Worm (Caenorhabditis elegans) whole organism, L2 larva: ENCODE measurements around the gene C37C3.10.

Experiments
- C34F6.9 ChIP-seq: fragments of 150-350 bp; optimal IDR thresholded peaks from 2 replicates; lab custom pipeline; 2014; ENCODE audit warnings: missing biosample characterization, missing genetic modification characterization
- F13H6.1 ChIP-seq: sonication (generic microtip); optimal IDR thresholded peaks from 2 replicates; lab custom pipeline; 2016; ENCODE audit warnings: missing genetic modification characterization, missing compliant biosample characterization
- R02D3.7 ChIP-seq: fragments of 150-350 bp; optimal IDR thresholded peaks from 2 replicates; lab custom pipeline; 2014; ENCODE audit warnings: missing biosample characterization, missing genetic modification characterization
- Y55F3AM.14 ChIP-seq: fragments of 200-800 bp; sonication (Bioruptor generic); optimal IDR thresholded peaks from 2 replicates; lab custom pipeline; 2018; ENCODE audit warnings: mild to moderate bottlenecking, missing genetic modification characterization, missing compliant biosample characterization
- alr-1 ChIP-seq: fragments of 150-350 bp; optimal IDR thresholded peaks from 2 replicates; lab custom pipeline; 2014; ENCODE audit warnings: missing biosample characterization, missing genetic modification characterization
- aly-2 ChIP-seq: fragments of 150-350 bp; optimal IDR thresholded peaks from 2 replicates; lab custom pipeline; 2014; ENCODE audit warnings: missing biosample characterization, missing genetic modification characterization
- blmp-1 ChIP-seq: sonication (generic microtip); optimal IDR thresholded peaks from 2 replicates; lab custom pipeline; 2017; ENCODE audit warnings: missing genetic modification characterization, mild to moderate bottlenecking, missing compliant biosample characterization, antibody characterized with exemption, moderate library complexity; ENCODE audit not compliant: insufficient read depth
- ceh-16 ChIP-seq: fragments of 150-350 bp; optimal IDR thresholded peaks from 2 replicates; lab custom pipeline; 2014; ENCODE audit warnings: missing biosample characterization, missing genetic modification characterization
- ceh-82 ChIP-seq: fragments of 150-350 bp; optimal IDR thresholded peaks from 2 replicates; lab custom pipeline; 2014; ENCODE audit warnings: missing biosample characterization, missing genetic modification characterization
- dmd-4 ChIP-seq: sonication (generic microtip); optimal IDR thresholded peaks from 2 replicates; lab custom pipeline; 2017; ENCODE audit warnings: missing biosample characterization, missing genetic modification characterization
- egl-27 ChIP-seq: sonication (generic microtip); optimal IDR thresholded peaks from 3 replicates; lab custom pipeline; 2017; ENCODE audit warnings: missing biosample characterization, missing genetic modification reagents, missing genetic modification characterization
- elt-3 ChIP-seq: sonication (generic microtip); optimal IDR thresholded peaks from 2 replicates; lab custom pipeline; 2017; ENCODE audit warnings: missing biosample characterization, missing genetic modification characterization
- fos-1 ChIP-seq: fragments of 150-350 bp; optimal IDR thresholded peaks from 2 replicates; lab custom pipeline; 2014; ENCODE audit warnings: missing biosample characterization, missing genetic modification characterization
- gmeb-1 ChIP-seq: fragments of 150-350 bp; optimal IDR thresholded peaks from 2 replicates; lab custom pipeline; 2014; ENCODE audit warnings: missing biosample characterization, missing genetic modification characterization
- lin-13 ChIP-seq: fragments of 150-350 bp; optimal IDR thresholded peaks from 2 replicates; lab custom pipeline; 2014; ENCODE audit warnings: missing biosample characterization, missing genetic modification reagents, missing genetic modification characterization
- lin-39 ChIP-seq: fragments of 150-350 bp; optimal IDR thresholded peaks from 2 replicates; lab custom pipeline; 2014; ENCODE audit warnings: missing biosample characterization, missing genetic modification reagents, missing genetic modification characterization
- lsy-2 ChIP-seq, 2 experiments: fragments of 150-350 bp in 1 of 2; sonication (generic microtip) in 1 of 2; optimal IDR thresholded peaks; 2 replicates each; lab custom pipeline; 2014 to 2017; ENCODE audit warnings: missing biosample characterization in 2 of 2, missing genetic modification characterization in 2 of 2
- mab-5 ChIP-seq: fragments of 150-350 bp; optimal IDR thresholded peaks from 2 replicates; lab custom pipeline; 2014; ENCODE audit warnings: missing biosample characterization, missing genetic modification characterization
- mbf-1 ChIP-seq: sonication (generic microtip); optimal IDR thresholded peaks from 2 replicates; lab custom pipeline; 2017; ENCODE audit warnings: missing biosample characterization, missing genetic modification characterization
- mdl-1 ChIP-seq, 2 experiments: fragments of 150-350 bp in 1 of 2; sonication (generic microtip) in 1 of 2; optimal IDR thresholded peaks; 2 replicates each; lab custom pipeline; 2017; ENCODE audit warnings: missing biosample characterization in 2 of 2, missing genetic modification characterization in 2 of 2
- nhr-10 ChIP-seq: sonication (generic microtip); optimal IDR thresholded peaks from 2 replicates; lab custom pipeline; 2017; ENCODE audit warnings: missing biosample characterization, missing genetic modification characterization
- nhr-129 ChIP-seq: fragments of 150-350 bp; optimal IDR thresholded peaks from 2 replicates; lab custom pipeline; 2014; ENCODE audit warnings: missing biosample characterization, missing genetic modification characterization
- nhr-21 ChIP-seq: fragments of 150-350 bp; optimal IDR thresholded peaks from 2 replicates; lab custom pipeline; 2014; ENCODE audit warnings: missing biosample characterization, missing genetic modification characterization
- nhr-23 ChIP-seq: fragments of 150-350 bp; optimal IDR thresholded peaks from 2 replicates; lab custom pipeline; 2014; ENCODE audit warnings: missing biosample characterization, missing genetic modification reagents, missing genetic modification characterization
- nhr-237 ChIP-seq: fragments of 150-350 bp; optimal IDR thresholded peaks from 2 replicates; lab custom pipeline; 2014; ENCODE audit warnings: missing biosample characterization, missing genetic modification characterization
- sem-4 ChIP-seq: fragments of 150-350 bp; optimal IDR thresholded peaks from 2 replicates; lab custom pipeline; 2014; ENCODE audit warnings: missing biosample characterization, missing genetic modification reagents, missing genetic modification characterization
- skn-1 ChIP-seq: sonication (generic microtip); optimal IDR thresholded peaks from 2 replicates; lab custom pipeline; 2017; ENCODE audit warnings: missing biosample characterization, missing genetic modification characterization
- sma-3 ChIP-seq: sonication (generic microtip); optimal IDR thresholded peaks from 2 replicates; lab custom pipeline; 2016; ENCODE audit warnings: missing genetic modification reagents, missing genetic modification characterization, missing compliant biosample characterization
- sma-9 ChIP-seq, 2 experiments: fragments of 150-350 bp in 1 of 2; sonication (generic microtip) in 1 of 2; optimal IDR thresholded peaks; 2 replicates each; lab custom pipeline; 2014 to 2016; ENCODE audit warnings: missing genetic modification characterization in 2 of 2, mild to moderate bottlenecking in 1 of 2, missing biosample characterization in 1 of 2, missing compliant biosample characterization in 1 of 2, missing genetic modification reagents in 1 of 2, moderate library complexity in 1 of 2
- snpc-4 ChIP-seq: fragments of 150-350 bp; optimal IDR thresholded peaks from 2 replicates; lab custom pipeline; 2014; ENCODE audit warnings: missing biosample characterization, missing genetic modification characterization
- unc-55 ChIP-seq: fragments of 150-350 bp; sonication (generic microtip); optimal IDR thresholded peaks from 3 replicates; lab custom pipeline; 2014; ENCODE audit warnings: missing biosample characterization, missing genetic modification reagents, missing genetic modification characterization
- unc-62 ChIP-seq: fragments of 150-350 bp; optimal IDR thresholded peaks from 2 replicates; lab custom pipeline; 2014; ENCODE audit warnings: missing biosample characterization, missing genetic modification reagents, missing genetic modification characterization
- zag-1 ChIP-seq: fragments of 150-350 bp; optimal IDR thresholded peaks from 2 replicates; lab custom pipeline; 2014; ENCODE audit warnings: missing biosample characterization, missing genetic modification characterization
- ztf-1 ChIP-seq: fragments of 200-800 bp; sonication (Bioruptor generic); conservative IDR thresholded peaks from 2 replicates; pipeline ENCODE4 v1.3.6; 2022; ENCODE audit warnings: missing genetic modification characterization, missing compliant biosample characterization
- ztf-11 ChIP-seq: sonication (generic microtip); optimal IDR thresholded peaks from 2 replicates; lab custom pipeline; 2017; ENCODE audit warnings: missing biosample characterization, missing genetic modification characterization
- ztf-4 ChIP-seq: fragments of 150-350 bp; optimal IDR thresholded peaks from 2 replicates; lab custom pipeline; 2014; ENCODE audit warnings: missing biosample characterization, missing genetic modification characterization

The C37C3.10 gene

DNA sequence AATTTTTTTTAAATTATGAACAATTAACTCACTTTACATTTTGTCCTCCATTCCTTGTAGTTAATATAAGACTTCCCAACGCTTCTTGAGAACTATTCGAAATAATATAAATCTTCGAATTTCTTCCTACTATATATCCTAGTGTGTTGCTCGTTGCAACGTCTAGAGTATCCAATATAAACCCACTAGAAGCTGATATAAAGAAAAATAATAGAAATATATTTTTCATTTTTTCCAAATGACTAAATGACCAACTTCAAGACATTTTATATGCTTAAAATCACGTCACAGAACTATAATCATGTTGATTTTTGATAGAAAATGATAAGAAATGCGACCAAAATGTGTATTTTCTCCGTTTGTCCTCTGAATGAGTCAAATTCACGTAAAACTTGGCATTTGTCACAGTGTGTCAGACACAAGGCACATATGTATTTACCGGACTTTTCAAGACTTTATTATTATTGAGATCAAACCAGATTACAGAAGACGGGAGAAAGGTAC is at the start of gene C37C3.10:
Gene C37C3.10, minus strand, starts transcription at position 51 of the 504 bp plus-strand sequence.
- TF ChIP-seq fos-1 (tag; lab: Kevin White, UChicago) = peak; percentile 61
- no peak for TF ChIP-seq nhr-23 (tag; lab: Kevin White, UChicago)
- TF ChIP-seq ztf-11 (tag; lab: Kevin White, UChicago) = no peak

DNA sequence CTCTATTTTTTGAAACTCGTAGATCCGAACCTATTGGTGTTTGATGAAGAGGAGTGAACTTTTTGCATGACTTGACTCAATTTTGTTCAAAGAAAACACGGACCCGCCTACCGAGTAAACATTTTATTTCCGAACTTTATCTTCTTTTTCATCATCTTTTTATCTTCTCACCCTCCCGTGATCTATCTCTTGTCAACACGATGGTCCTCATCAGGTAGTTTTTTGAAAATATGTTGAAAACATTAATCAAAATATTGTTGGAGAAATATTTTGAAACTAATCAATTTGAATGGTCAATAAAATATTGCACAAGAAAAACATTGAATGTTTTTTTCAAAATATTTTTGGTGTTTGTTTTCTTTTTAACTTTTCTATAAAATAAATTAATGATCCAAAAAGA is 45.6 kb upstream of the C37C3.10 start:
- TF ChIP-seq fos-1 (tag; lab: Kevin White, UChicago) (no peak), sma-3 (GFP tag; lab: Kevin White, UChicago) (no peak), dmd-4 (tag; lab: Kevin White, UChicago) (no peak), lin-13 (GFP tag; lab: Kevin White, UChicago) (no peak), snpc-4 (no peak), mbf-1 (no peak), skn-1 (tag; lab: Kevin White, UChicago) (no peak)
- TF ChIP-seq, all 48 proteins: peak for 0

ce11 chrV:7904389-7904788 is 41.5 kb upstream of the C37C3.10 start:
- TF ChIP-seq alr-1 (tag; lab: Kevin White, UChicago) (no peak), elt-3 (tag; lab: Kevin White, UChicago) (no peak), ceh-82 (no peak)

DNA sequence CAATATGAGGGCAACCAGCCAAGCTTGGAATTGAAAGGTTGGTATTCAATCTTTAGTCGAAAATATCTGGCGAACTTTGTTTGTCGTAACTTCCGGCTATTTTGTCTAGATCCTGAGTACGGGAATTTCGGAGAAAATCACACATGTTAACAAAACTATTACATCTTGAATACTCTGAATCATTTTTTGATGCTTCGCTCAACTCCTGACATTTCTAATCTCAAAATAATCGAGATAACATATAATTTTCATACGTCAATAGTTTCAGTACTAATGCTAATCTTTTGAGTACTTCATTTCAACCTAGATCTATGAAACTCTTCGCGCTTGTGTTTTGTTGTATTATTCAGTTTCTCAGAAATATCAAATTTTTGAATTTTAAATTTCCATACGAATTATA is 38.4 kb upstream of the C37C3.10 start:
- TF ChIP-seq blmp-1 (tag; lab: Kevin White, UChicago) (no peak), fos-1 (tag; lab: Kevin White, UChicago) (no peak), ztf-4 (tag; lab: Kevin White, UChicago) (no peak), ceh-16 (tag; lab: Kevin White, UChicago) (no peak), lin-39 (tag; lab: Kevin White, UChicago) (no peak), unc-62 (GFP tag; lab: Kevin White, UChicago) (no peak), zag-1 (tag; lab: Kevin White, UChicago) (no peak), nhr-237 (tag; lab: Kevin White, UChicago) (no peak), Y55F3AM.14 (GFP tag; lab: Kevin White, UChicago) (no peak), gmeb-1 (no peak), mab-5 (no peak), egl-27 (tag; lab: Kevin White, UChicago) (no peak), nhr-21 (tag; lab: Kevin White, UChicago) (no peak), nhr-10 (tag; lab: Kevin White, UChicago) (no peak)

ce11 chrV:7899761-7900160 is 36.9 kb upstream of the C37C3.10 start, which contains the start of gene F40A3.7:
F40A3.7 (minus strand) TSS chrV:7899861.
- TF ChIP-seq nhr-10 (tag; lab: Kevin White, UChicago) (no peak), nhr-23 (tag; lab: Kevin White, UChicago) (no peak), ztf-1 (GFP tag; lab: Robert Waterston, UW) (no peak), nhr-21 (tag; lab: Kevin White, UChicago) (no peak), mbf-1 (no peak), aly-2 (tag; lab: Kevin White, UChicago) (no peak), dmd-4 (tag; lab: Kevin White, UChicago) (no peak), snpc-4 (no peak), ztf-11 (tag; lab: Kevin White, UChicago) (no peak), sma-3 (GFP tag; lab: Kevin White, UChicago) (no peak), mdl-1 (tag; optimal IDR thresholded peaks at IDR 0.05; lab: Kevin White, UChicago) (no peak), zag-1 (tag; lab: Kevin White, UChicago) (no peak), sem-4 (tag; lab: Kevin White, UChicago) (no peak), lin-39 (tag; lab: Kevin White, UChicago) (no peak), unc-62 (GFP tag; lab: Kevin White, UChicago) (no peak)
- TF ChIP-seq, all 48 proteins: peak for 0

DNA sequence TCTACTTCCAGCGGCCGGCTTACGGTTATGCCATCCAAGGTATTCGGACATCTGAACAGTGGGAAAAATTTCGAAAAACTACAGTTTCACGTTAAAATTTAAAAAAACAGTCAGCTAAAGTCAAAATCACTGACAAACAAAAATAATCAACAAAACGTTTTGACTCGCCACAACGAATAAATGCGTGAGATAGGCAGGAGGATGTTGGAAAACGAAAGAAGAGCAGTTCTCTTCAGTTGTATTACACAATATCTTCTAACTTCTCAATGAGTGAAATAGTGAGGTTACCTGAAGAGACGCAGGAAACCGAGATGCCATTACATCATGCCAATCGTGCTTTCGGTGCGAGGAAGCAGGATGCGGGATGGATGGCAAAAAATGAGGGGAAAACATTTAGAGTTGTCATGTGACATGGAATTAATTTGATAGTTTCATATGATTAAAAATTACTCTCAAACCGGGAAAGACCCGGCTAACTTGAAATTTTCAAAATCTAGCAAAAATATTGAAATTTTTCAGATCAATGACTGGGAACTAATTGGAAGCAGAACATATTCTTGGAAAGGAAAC is 31.0 kb upstream of the C37C3.10 start, which contains the start of gene F40A3.6:
Gene F40A3.6, minus strand, starts transcription at position 51 of the 570 bp plus-strand sequence.
- TF ChIP-seq C34F6.9 (tag; lab: Kevin White, UChicago) (peak; percentile 71), sma-9 (GFP tag; optimal IDR thresholded peaks at IDR 0.05; lab: Kevin White, UChicago) (peak; percentile 49), sma-9 (tag; optimal IDR thresholded peaks at IDR 0.05; lab: Kevin White, UChicago) (no peak), lsy-2 (tag; optimal IDR thresholded peaks at IDR 0.05; lab: Kevin White, UChicago) (peak in 1 of 2 experiments; percentile 44), sem-4 (tag; lab: Kevin White, UChicago) (peak; percentile 3), unc-55 (GFP tag; lab: Kevin White, UChicago) (no peak), F13H6.1 (tag; lab: Kevin White, UChicago) (peak; percentile 34), R02D3.7 (tag; lab: Kevin White, UChicago) (no peak), nhr-129 (tag; lab: Kevin White, UChicago) (peak; percentile 92)
